Fruit fly (Drosophila melanogaster) S2 (cell line): ENCODE results near the gene CG34011.

Source experiments
- CG8478 ChIP-seq: fragments of >200 bp; optimal IDR thresholded peaks from 2 replicates; lab custom pipeline; 2018
- CTCF ChIP-seq, 2 experiments: fragments of >200 bp; optimal IDR thresholded peaks; 2 replicates each; lab custom pipeline; 2018

The CG34011 gene

dm6 chr2L:5748188-5748587 is 31.7 kb downstream of the CG34011 start:
- TF ChIP-seq CG8478 (lab: Kevin White, UChicago) (no peak), CTCF (optimal IDR thresholded peaks at IDR 0.05; lab: Kevin White, UChicago) (no peak)

dm6 chr2L:5751448-5751847 is 34.9 kb downstream of the CG34011 start:
- TF ChIP-seq CTCF (optimal IDR thresholded peaks at IDR 0.05; lab: Kevin White, UChicago) (no peak), CG8478 (lab: Kevin White, UChicago) (no peak)

dm6 chr2L:5765139-5765538 is 48.6 kb downstream of the CG34011 start:
- TF ChIP-seq CG8478 (lab: Kevin White, UChicago) (no peak), CTCF (optimal IDR thresholded peaks at IDR 0.05; lab: Kevin White, UChicago) (no peak)

dm6 chr2L:5766042-5766441 is 49.5 kb downstream of the CG34011 start, which contains the start of gene obst-E:
obst-E (minus strand) TSS chr2L:5766142.
- no peak for TF ChIP-seq CTCF (optimal IDR thresholded peaks at IDR 0.05; lab: Kevin White, UChicago)
- no peak for TF ChIP-seq CG8478 (lab: Kevin White, UChicago)

- no peak for TF ChIP-seq CTCF (optimal IDR thresholded peaks at IDR 0.05; lab: Kevin White, UChicago)
- no peak for TF ChIP-seq CG8478 (lab: Kevin White, UChicago)
Measured at dm6 chr2L:5766498-5767008, 50.1 kb downstream of the CG34011 start.
